Fruit fly (Drosophila melanogaster) whole organism, embryonic: ENCODE measurements around the gene Tim17a2.
A peak's percentile ranks its signal among the peaks of the same experiment; 100 is the strongest.

Source experiments
- Abd-B ChIP-seq: fragments of 200-800 bp; sonication (Bioruptor generic); optimal IDR thresholded peaks from 2 replicates; lab custom pipeline; 2018; ENCODE audit warnings: missing biosample characterization, mild to moderate bottlenecking, missing genetic modification characterization, moderate library complexity
- Atf-2 ChIP-seq: fragments of 200-800 bp; sonication (Bioruptor generic); optimal IDR thresholded peaks from 2 replicates; lab custom pipeline; 2016; ENCODE audit warnings: missing biosample characterization, missing genetic modification characterization
- CG11695 ChIP-seq: fragments of 200-800 bp; sonication (Bioruptor generic); IDR thresholded peaks from 3 replicates; pipeline ENCODE4 v1.3.6; 2022; ENCODE audit warnings: missing biosample characterization, missing genetic modification characterization
- CG12744 ChIP-seq: fragments of 200-800 bp; sonication (Bioruptor generic); optimal IDR thresholded peaks from 2 replicates; lab custom pipeline; 2016; ENCODE audit warnings: missing biosample characterization, missing genetic modification characterization
- CG13287 ChIP-seq: fragments of 200-800 bp; sonication (Bioruptor generic); IDR thresholded peaks from 2 replicates; pipeline ENCODE4 v1.3.6; 2022; ENCODE audit warnings: missing biosample characterization, missing genetic modification characterization; ENCODE audit not compliant: partially characterized antibody
- CG15269 ChIP-seq: fragments of 200-800 bp; sonication (Bioruptor generic); optimal IDR thresholded peaks from 2 replicates; lab custom pipeline; 2018; ENCODE audit warnings: missing biosample characterization, mild to moderate bottlenecking, missing genetic modification characterization, moderate library complexity
- CG15601 ChIP-seq: fragments of 200-800 bp; sonication (Bioruptor generic); optimal IDR thresholded peaks from 3 replicates; lab custom pipeline; 2019; ENCODE audit warnings: missing biosample characterization, mild to moderate bottlenecking, missing genetic modification characterization, moderate library complexity
- CG17912 ChIP-seq: fragments of 200-800 bp; sonication (Bioruptor generic); optimal IDR thresholded peaks from 2 replicates; lab custom pipeline; 2018; ENCODE audit warnings: missing biosample characterization, mild to moderate bottlenecking, missing genetic modification characterization
- CG33213 ChIP-seq: fragments of 200-800 bp; sonication (Bioruptor generic); optimal IDR thresholded peaks from 3 replicates; lab custom pipeline; 2016; ENCODE audit warnings: missing biosample characterization, missing genetic modification characterization
- CG42726 ChIP-seq: fragments of 200-800 bp; sonication (Bioruptor generic); IDR thresholded peaks from 2 replicates; pipeline ENCODE4 v1.3.6; 2022; ENCODE audit warnings: missing biosample characterization, missing genetic modification characterization; ENCODE audit not compliant: partially characterized antibody
- CG4820 ChIP-seq: fragments of 200-800 bp; sonication (Bioruptor generic); optimal IDR thresholded peaks from 3 replicates; lab custom pipeline; 2016; ENCODE audit warnings: missing biosample characterization, missing genetic modification characterization
- CG4854 ChIP-seq: fragments of 200-800 bp; sonication (Bioruptor generic); optimal IDR thresholded peaks from 2 replicates; lab custom pipeline; 2016; ENCODE audit warnings: missing biosample characterization, missing genetic modification characterization, inconsistent platforms
- CG5953 ChIP-seq: fragments of 200-800 bp; sonication (Bioruptor generic); IDR thresholded peaks from 2 replicates; pipeline ENCODE4 v1.3.6; 2022; ENCODE audit warnings: missing biosample characterization, missing genetic modification characterization
- CG6813 ChIP-seq: fragments of 200-800 bp; sonication (Bioruptor generic); optimal IDR thresholded peaks from 2 replicates; lab custom pipeline; 2017; ENCODE audit warnings: missing biosample characterization, missing genetic modification characterization, mild to moderate bottlenecking, moderate library complexity, missing genetic modification reagents
- CG9817 ChIP-seq: fragments of 200-800 bp; sonication (Bioruptor generic); optimal IDR thresholded peaks from 2 replicates; lab custom pipeline; 2018; ENCODE audit warnings: missing biosample characterization, mild to moderate bottlenecking, missing genetic modification characterization, moderate library complexity
- CHES-1-like ChIP-seq: fragments of 200-800 bp; sonication (Bioruptor generic); optimal IDR thresholded peaks from 2 replicates; lab custom pipeline; 2016; ENCODE audit warnings: missing biosample characterization, missing genetic modification characterization
- Dip3 ChIP-seq: fragments of 200-800 bp; sonication (Bioruptor generic); optimal IDR thresholded peaks from 3 replicates; lab custom pipeline; 2016; ENCODE audit warnings: missing biosample characterization, missing genetic modification characterization
- Dref ChIP-seq: fragments of 200-800 bp; sonication (Bioruptor generic); IDR thresholded peaks from 2 replicates; pipeline ENCODE4 v1.3.6; 2022; ENCODE audit warnings: missing biosample characterization, missing genetic modification characterization
- Drgx ChIP-seq: fragments of 200-800 bp; sonication (Bioruptor generic); IDR thresholded peaks from 2 replicates; pipeline ENCODE4 v1.3.6; 2022; ENCODE audit warnings: missing biosample characterization, missing genetic modification characterization
- Hr78 ChIP-seq, 2 experiments: fragments of 200-800 bp in 1 of 2; fragments of >200 bp in 1 of 2; sonication (Bioruptor generic) in 1 of 2; optimal IDR thresholded peaks; 2 replicates each; lab custom pipeline; 2017 to 2019; ENCODE audit warnings: missing biosample characterization in 2 of 2, missing genetic modification characterization in 2 of 2, mild to moderate bottlenecking in 1 of 2, moderate library complexity in 1 of 2
- MBD-R2 ChIP-seq: fragments of 200-800 bp; sonication (Bioruptor generic); IDR thresholded peaks from 2 replicates; pipeline ENCODE4 v1.3.6; 2022; ENCODE audit warnings: missing biosample characterization, missing genetic modification characterization
- Med ChIP-seq: fragments of 200-800 bp; sonication (Bioruptor generic); peaks from one replicate; lab custom pipeline; 2016; ENCODE audit warnings: missing biosample characterization, missing genetic modification characterization, mild to moderate bottlenecking, inconsistent platforms, moderate library complexity
- NC2α ChIP-seq: fragments of 200-800 bp; sonication (Bioruptor generic); optimal IDR thresholded peaks from 2 replicates; lab custom pipeline; 2016; ENCODE audit warnings: missing biosample characterization, missing genetic modification characterization
- Pdp1 ChIP-seq, 2 experiments: fragments of 200-800 bp; sonication (Bioruptor generic); optimal IDR thresholded peaks; 3 replicates each; lab custom pipeline; 2016; ENCODE audit warnings: missing biosample characterization in 2 of 2, missing genetic modification characterization in 2 of 2, mild to moderate bottlenecking in 1 of 2, moderate library complexity in 1 of 2
- abd-A ChIP-seq: fragments of 200-800 bp; sonication (Bioruptor generic); optimal IDR thresholded peaks from 3 replicates; lab custom pipeline; 2019; ENCODE audit warnings: missing biosample characterization, mild to moderate bottlenecking, missing genetic modification characterization, moderate library complexity
- ash1 ChIP-seq: fragments of 200-800 bp; sonication (Bioruptor generic); optimal IDR thresholded peaks from 2 replicates; lab custom pipeline; 2018; ENCODE audit warnings: missing biosample characterization, mild to moderate bottlenecking, missing genetic modification characterization
- bcd ChIP-seq: fragments of 200-800 bp; sonication (Bioruptor generic); optimal IDR thresholded peaks from 2 replicates; lab custom pipeline; 2017; ENCODE audit warnings: missing biosample characterization, mild to moderate bottlenecking, missing genetic modification characterization
- cwo ChIP-seq: fragments of 200-800 bp; sonication (Bioruptor generic); optimal IDR thresholded peaks from 3 replicates; lab custom pipeline; 2017; ENCODE audit warnings: missing biosample characterization, missing genetic modification characterization, mild to moderate bottlenecking, moderate library complexity, missing genetic modification reagents
- eyg ChIP-seq: fragments of 200-800 bp; sonication (Bioruptor generic); optimal IDR thresholded peaks from 3 replicates; lab custom pipeline; 2016; ENCODE audit warnings: missing biosample characterization, missing genetic modification characterization
- fd96Cb ChIP-seq: fragments of 200-800 bp; sonication (Bioruptor generic); optimal IDR thresholded peaks from 2 replicates; lab custom pipeline; 2018; ENCODE audit warnings: missing biosample characterization, mild to moderate bottlenecking, missing genetic modification characterization, moderate library complexity
- ftz-f1 ChIP-seq: fragments of 200-800 bp; sonication (Bioruptor generic); optimal IDR thresholded peaks from 2 replicates; lab custom pipeline; 2016; ENCODE audit warnings: missing biosample characterization, missing genetic modification characterization
- gfzf ChIP-seq: fragments of 200-800 bp; sonication (Bioruptor generic); optimal IDR thresholded peaks from 2 replicates; lab custom pipeline; 2016; ENCODE audit warnings: missing biosample characterization, mild to moderate bottlenecking, missing genetic modification characterization, moderate library complexity
- grn ChIP-seq: fragments of 200-800 bp; sonication (Bioruptor generic); optimal IDR thresholded peaks from 3 replicates; lab custom pipeline; 2017; ENCODE audit warnings: missing biosample characterization, missing genetic modification characterization
- ham ChIP-seq: fragments of 200-800 bp; sonication (Bioruptor generic); IDR thresholded peaks from 2 replicates; pipeline ENCODE4 v1.3.6; 2022; ENCODE audit warnings: missing biosample characterization, missing genetic modification characterization
- hbn ChIP-seq: fragments of 200-800 bp; sonication (Bioruptor generic); IDR thresholded peaks from 2 replicates; pipeline ENCODE4 v1.3.6; 2022; ENCODE audit warnings: missing biosample characterization, missing genetic modification characterization; ENCODE audit not compliant: partially characterized antibody
- hkb ChIP-seq, 2 experiments: fragments of 200-800 bp in 1 of 2; fragments of >200 bp in 1 of 2; sonication (Bioruptor generic) in 1 of 2; IDR thresholded peaks in 1 of 2; optimal IDR thresholded peaks in 1 of 2; 2 replicates each; pipeline versions ENCODE4 v1.3.6 to Lab custom; 2017 to 2022; ENCODE audit warnings: missing biosample characterization in 1 of 2, missing genetic modification characterization in 1 of 2
- lab ChIP-seq: fragments of 200-800 bp; sonication (Bioruptor generic); optimal IDR thresholded peaks from 3 replicates; lab custom pipeline; 2017; ENCODE audit warnings: missing biosample characterization, missing genetic modification characterization, mild to moderate bottlenecking, moderate library complexity, missing genetic modification reagents
- nerfin-2 ChIP-seq: fragments of 200-800 bp; sonication (Bioruptor generic); IDR thresholded peaks from 2 replicates; pipeline ENCODE4 v1.3.6; 2022; ENCODE audit warnings: missing biosample characterization, missing genetic modification characterization; ENCODE audit not compliant: partially characterized antibody
- oc ChIP-seq: fragments of 200-800 bp; sonication (Bioruptor generic); optimal IDR thresholded peaks from 2 replicates; lab custom pipeline; 2018; ENCODE audit warnings: missing biosample characterization, mild to moderate bottlenecking, missing genetic modification characterization, moderate library complexity
- p53 ChIP-seq: fragments of 200-800 bp; sonication (Bioruptor generic); optimal IDR thresholded peaks from 2 replicates; lab custom pipeline; 2016; ENCODE audit warnings: missing biosample characterization, missing genetic modification characterization
- pros ChIP-seq: fragments of 200-800 bp; sonication (Bioruptor generic); optimal IDR thresholded peaks from 3 replicates; lab custom pipeline; 2019; ENCODE audit warnings: missing biosample characterization, mild to moderate bottlenecking, missing genetic modification characterization, moderate library complexity
- pzg ChIP-seq: fragments of 200-800 bp; sonication (Bioruptor generic); optimal IDR thresholded peaks from 3 replicates; lab custom pipeline; 2018; ENCODE audit warnings: missing biosample characterization, mild to moderate bottlenecking, missing genetic modification characterization, moderate library complexity
- sens ChIP-seq: fragments of 200-800 bp; sonication (Bioruptor generic); peaks from one replicate; lab custom pipeline; 2016; ENCODE audit warnings: missing biosample characterization, missing genetic modification characterization
- tap ChIP-seq: fragments of 200-800 bp; optimal IDR thresholded peaks from 3 replicates; lab custom pipeline; 2019; ENCODE audit warnings: missing biosample characterization, mild to moderate bottlenecking, missing genetic modification characterization, moderate library complexity
- tll ChIP-seq, 2 experiments: fragments of 200-800 bp in 1 of 2; fragments of >200 bp in 1 of 2; sonication (Bioruptor generic) in 1 of 2; optimal IDR thresholded peaks; 2 replicates each; lab custom pipeline; 2017 to 2019; ENCODE audit warnings: missing biosample characterization in 2 of 2, missing genetic modification characterization in 2 of 2, mild to moderate bottlenecking in 1 of 2, moderate library complexity in 1 of 2
- vnd ChIP-seq: fragments of 200-800 bp; sonication (Bioruptor generic); IDR thresholded peaks from 3 replicates; pipeline ENCODE4 v1.3.6; 2022; ENCODE audit warnings: missing biosample characterization, missing genetic modification characterization; ENCODE audit not compliant: partially characterized antibody
- vvl ChIP-seq: fragments of 200-800 bp; sonication (Bioruptor generic); IDR thresholded peaks from 2 replicates; pipeline ENCODE4 v1.3.6; 2022; ENCODE audit warnings: missing biosample characterization, missing genetic modification characterization
- yki ChIP-seq: fragments of >200 bp; optimal IDR thresholded peaks from 3 replicates; lab custom pipeline; 2018
- zen ChIP-seq: fragments of 200-800 bp; sonication (Bioruptor generic); optimal IDR thresholded peaks from 3 replicates; lab custom pipeline; 2018; ENCODE audit warnings: missing biosample characterization, mild to moderate bottlenecking, missing genetic modification characterization, moderate library complexity

Gene Tim17a2

DNA sequence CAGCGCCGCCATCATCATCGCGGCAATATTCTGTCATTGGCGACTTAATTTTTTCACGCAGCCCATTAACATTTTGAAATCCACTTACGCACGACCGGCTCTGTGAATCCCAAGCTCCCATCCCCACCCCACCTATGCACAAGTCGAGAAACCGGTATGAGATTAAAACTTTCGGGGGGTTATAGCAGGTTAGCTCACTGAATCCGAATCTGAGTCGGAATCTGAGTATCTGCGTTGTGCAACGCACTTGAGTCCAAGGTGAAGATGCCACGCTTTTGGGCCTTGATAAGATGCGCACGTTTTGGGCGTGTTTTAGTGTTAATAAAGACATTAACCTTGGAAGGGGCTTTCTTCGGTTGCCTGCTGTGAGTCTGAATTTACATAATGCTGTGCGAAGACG lies 15.5 kb downstream of the Tim17a2 start (continued):
- TF ChIP-seq MBD-R2 (GFP tag; lab: Robert Waterston, UW) = no peak
- peak in 1 of 2 experiments; percentile 39 for TF ChIP-seq Hr78 (GFP tag; optimal IDR thresholded peaks at IDR 0.05; lab: Kevin White, UChicago)
- peak; percentile 52 for TF ChIP-seq oc (tag; lab: Kevin White, UChicago)
- peak; percentile 33; the same call in 1 of the 2 replicates for TF ChIP-seq vvl (GFP tag; lab: Robert Waterston, UW)
- no peak for TF ChIP-seq CG33213 (GFP tag; lab: Kevin White, UChicago)
- no peak for TF ChIP-seq eyg (GFP tag; lab: Kevin White, UChicago)
- peak; percentile 52 for TF ChIP-seq cwo
- TF ChIP-seq lab (GFP tag; lab: Kevin White, UChicago) = no peak
- TF ChIP-seq CG15601 (tag; lab: Kevin White, UChicago) = no peak
- TF ChIP-seq Dip3 (GFP tag; lab: Kevin White, UChicago) = no peak
- TF ChIP-seq Atf-2 (GFP tag; lab: Kevin White, UChicago) = no peak
- TF ChIP-seq pros (GFP tag; lab: Kevin White, UChicago) = peak; percentile 99
- TF ChIP-seq ham (GFP tag; lab: Robert Waterston, UW) = no peak
- TF ChIP-seq NC2α (GFP tag; lab: Kevin White, UChicago) = no peak
- TF ChIP-seq bcd (GFP tag; lab: Kevin White, UChicago) = no peak
- no peak for TF ChIP-seq CG6813 (GFP tag; lab: Kevin White, UChicago)
- peak in 1 of 2 experiments; percentile 86 for TF ChIP-seq Pdp1 (GFP tag; optimal IDR thresholded peaks at IDR 0.05; lab: Kevin White, UChicago)
- no peak for TF ChIP-seq p53
- 0 out of 2 replicates have a peak, but pooled peaks have one; percentile 4 for TF ChIP-seq CG13287 (GFP tag; lab: Robert Waterston, UW)
- TF ChIP-seq CG15269 (tag; lab: Kevin White, UChicago) = peak; percentile 51
- TF ChIP-seq Drgx (GFP tag; lab: Robert Waterston, UW) = no peak
- TF ChIP-seq pzg (GFP tag; lab: Kevin White, UChicago) = no peak
- TF ChIP-seq tap (tag; lab: Kevin White, UChicago) = no peak
- TF ChIP-seq yki = no peak
- no peak for TF ChIP-seq hbn (GFP tag; lab: Robert Waterston, UW)
- TF ChIP-seq nerfin-2 (GFP tag; lab: Robert Waterston, UW) = no peak
- TF ChIP-seq CG4820 (GFP tag; lab: Kevin White, UChicago) = no peak
- TF ChIP-seq gfzf = no peak
- peak; percentile 53 for TF ChIP-seq grn
- TF ChIP-seq CG12744 = no peak
- no peak for TF ChIP-seq hkb (optimal IDR thresholded peaks at IDR 0.05; lab: Kevin White, UChicago)
- no peak for TF ChIP-seq hkb (GFP tag; IDR thresholded peaks at IDR 0.05; lab: Robert Waterston, UW)
- TF ChIP-seq fd96Cb (tag; lab: Kevin White, UChicago) = no peak
- no peak for TF ChIP-seq ash1 (GFP tag; lab: Kevin White, UChicago)
- TF ChIP-seq ftz-f1 (GFP tag; lab: Kevin White, UChicago) = peak; percentile 17
- TF ChIP-seq abd-A (tag; lab: Kevin White, UChicago) = peak; percentile 20
- no peak for TF ChIP-seq CHES-1-like (GFP tag; lab: Kevin White, UChicago)
- no peak for TF ChIP-seq CG5953 (GFP tag; lab: Robert Waterston, UW)

DNA sequence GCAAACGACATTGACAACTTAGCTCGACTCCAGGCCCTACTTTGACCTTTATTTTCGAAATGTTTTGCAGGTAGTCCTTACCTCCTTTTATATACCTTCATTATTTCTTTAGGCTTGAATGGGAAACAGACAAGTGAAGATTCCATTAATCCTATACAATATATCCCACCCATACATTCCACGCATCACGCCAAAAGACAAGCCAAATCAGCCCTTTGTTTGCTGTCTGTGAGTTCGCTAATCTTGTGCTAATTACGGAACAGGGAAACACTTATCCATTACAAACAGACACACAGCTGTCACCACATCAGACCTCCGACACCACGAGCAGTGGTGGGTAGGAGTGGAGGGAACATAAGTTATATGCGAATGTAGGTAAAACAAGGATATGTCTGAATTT lies 21.8 kb downstream of the Tim17a2 start, which contains the start of gene CG33293:
Gene CG33293 (minus strand): TSS at position 15 of the 400 bp plus-strand sequence.
- TF ChIP-seq CG11695 (GFP tag; lab: Robert Waterston, UW) (no peak), CG17912 (no peak), tll (GFP tag; optimal IDR thresholded peaks at IDR 0.05; lab: Kevin White, UChicago) (peak in 1 of 2 experiments; percentile 58), Med (GFP tag; lab: Kevin White, UChicago) (no peak), CG42726 (GFP tag; lab: Robert Waterston, UW) (no peak), CG9817 (tag; lab: Kevin White, UChicago) (no peak), CG4854 (GFP tag; lab: Kevin White, UChicago) (no peak), Dref (GFP tag; lab: Robert Waterston, UW) (no peak), vnd (no peak), zen (tag; lab: Kevin White, UChicago) (peak; percentile 66), sens (GFP tag; lab: Kevin White, UChicago) (peak; percentile 13), Abd-B (GFP tag; lab: Kevin White, UChicago) (no peak)
- TF ChIP-seq, all 482 proteins: peak for 3
